Worm (Caenorhabditis elegans): ENCODE results near the gene F22F7.8.

The F22F7.8 gene

DNA sequence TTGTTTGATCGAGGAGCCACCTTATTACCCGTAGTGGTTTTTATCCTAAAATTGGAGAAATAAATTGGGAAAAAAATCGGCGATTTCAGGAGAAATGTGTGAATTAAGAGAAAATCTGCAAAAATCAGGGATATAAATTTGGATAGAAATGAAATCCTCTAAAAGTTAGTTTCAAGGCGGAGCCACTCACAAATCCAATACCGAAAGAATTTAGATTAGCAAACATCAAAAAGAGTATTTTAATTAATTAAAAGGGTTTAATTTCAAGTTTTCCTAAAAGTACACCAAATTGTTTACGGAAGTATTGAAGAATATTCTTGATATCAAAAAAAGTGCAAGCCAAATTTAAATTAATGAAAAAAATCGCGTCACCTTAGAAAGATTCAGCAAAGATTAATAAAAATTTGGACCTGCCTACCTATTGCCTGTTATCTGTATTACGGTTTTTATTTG, at the start of gene F22F7.8:
Gene F22F7.8, minus strand, starts transcription at position 51 of the 453 bp plus-strand sequence.
- no peak for TF ChIP-seq T22C8.4 (GFP tag; IDR thresholded peaks at IDR 0.05)
- no peak for TF ChIP-seq med-1 (GFP tag; optimal IDR thresholded peaks at IDR 0.05; ENCODE audit: insufficient read depth)
- no peak for TF ChIP-seq cog-1 (tag; optimal IDR thresholded peaks at IDR 0.05)
- no peak for TF ChIP-seq klf-2 (GFP tag; conservative IDR thresholded peaks at IDR 0.05)
- no peak for TF ChIP-seq ztf-29 (GFP tag; IDR thresholded peaks at IDR 0.05)
- TF ChIP-seq ztf-23 (GFP tag; IDR thresholded peaks at IDR 0.05) = no peak
- no peak for TF ChIP-seq tab-1 (GFP tag; IDR thresholded peaks at IDR 0.05)
- TF ChIP-seq ref-1 (GFP tag; conservative IDR thresholded peaks at IDR 0.05) = no peak
- no peak for TF ChIP-seq flt-1 (GFP tag; IDR thresholded peaks at IDR 0.05)

DNA sequence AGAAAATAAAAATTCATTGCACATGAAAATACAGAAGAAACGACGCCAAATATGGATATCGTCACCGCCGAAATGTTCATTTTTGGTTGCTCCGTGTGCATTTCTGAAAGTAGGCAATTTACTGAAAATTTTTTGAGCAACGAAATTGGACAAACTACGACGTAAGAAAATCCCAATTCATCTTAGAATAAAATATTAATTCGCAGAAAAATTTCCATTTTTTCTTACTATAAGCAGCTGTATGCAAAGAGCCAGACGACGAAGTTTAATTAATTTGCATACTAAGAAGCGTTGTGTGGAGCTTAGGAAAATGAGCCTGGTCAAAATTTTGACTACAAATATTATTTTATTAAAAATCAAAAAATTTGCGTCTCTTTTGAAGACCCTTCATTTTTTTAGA, 44.9 kb upstream of the F22F7.8 start, which contains the start of gene srbc-19:
Gene srbc-19, minus strand, starts transcription at position 101 of the 400 bp plus-strand sequence.
- TF ChIP-seq flt-1 (GFP tag; IDR thresholded peaks at IDR 0.05) (no peak), T22C8.4 (GFP tag; IDR thresholded peaks at IDR 0.05) (no peak), med-1 (GFP tag; optimal IDR thresholded peaks at IDR 0.05; ENCODE audit: insufficient read depth) (no peak), ref-1 (GFP tag; conservative IDR thresholded peaks at IDR 0.05) (no peak), ztf-23 (GFP tag; IDR thresholded peaks at IDR 0.05) (no peak), cog-1 (tag; optimal IDR thresholded peaks at IDR 0.05) (no peak), klf-2 (GFP tag; conservative IDR thresholded peaks at IDR 0.05) (no peak), tab-1 (GFP tag; IDR thresholded peaks at IDR 0.05) (no peak), ztf-29 (GFP tag; IDR thresholded peaks at IDR 0.05) (no peak)

DNA sequence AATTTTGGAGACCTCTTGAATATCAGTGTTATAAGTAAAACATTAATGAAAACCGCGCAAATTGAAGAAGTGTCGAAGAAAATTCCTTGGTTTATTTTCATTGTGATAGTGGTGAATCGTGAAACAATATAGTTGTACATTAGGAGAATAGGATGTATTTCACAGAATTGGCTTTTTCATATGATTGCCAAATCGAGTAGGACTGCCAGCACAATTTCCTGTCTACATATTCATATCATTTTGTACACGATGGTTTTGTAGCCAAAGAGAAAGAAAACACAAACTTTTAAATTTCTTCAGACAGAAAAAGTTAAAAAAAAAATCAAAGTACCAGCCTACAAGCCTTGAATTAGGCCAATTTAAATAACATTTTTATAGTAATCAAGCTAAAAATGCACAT, 42.0 kb upstream of the F22F7.8 start, which contains the start of gene str-255:
Gene str-255, minus strand, starts transcription at position 101 of the 400 bp plus-strand sequence.
- TF ChIP-seq ztf-23 (GFP tag; IDR thresholded peaks at IDR 0.05) (no peak), ztf-29 (GFP tag; IDR thresholded peaks at IDR 0.05) (no peak), cog-1 (tag; optimal IDR thresholded peaks at IDR 0.05) (no peak), T22C8.4 (GFP tag; IDR thresholded peaks at IDR 0.05) (no peak)

DNA sequence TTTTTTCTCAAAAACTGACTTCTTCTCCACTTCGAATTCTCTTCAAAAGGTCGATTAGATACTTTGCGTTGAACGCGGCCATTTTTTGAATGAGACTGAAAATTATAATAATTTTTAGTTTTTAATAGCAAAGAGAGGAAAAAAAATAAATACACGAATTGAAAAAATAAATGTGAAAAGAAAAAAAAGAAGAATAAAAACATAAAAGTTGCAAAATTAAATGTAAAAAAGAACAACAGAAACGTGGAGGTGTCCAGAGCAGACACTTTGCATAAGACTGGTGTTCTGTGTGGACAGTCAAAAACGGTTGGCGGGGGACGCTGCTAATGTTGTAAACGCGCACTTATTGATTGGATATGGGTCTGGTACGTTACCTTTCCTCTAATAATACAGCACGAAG, 37.6 kb upstream of the F22F7.8 start, which contains the start of gene C45H4.14:
Gene C45H4.14, minus strand, starts transcription at position 101 of the 400 bp plus-strand sequence.
- TF ChIP-seq med-1 (GFP tag; optimal IDR thresholded peaks at IDR 0.05; ENCODE audit: insufficient read depth) = no peak
- TF ChIP-seq flt-1 (GFP tag; IDR thresholded peaks at IDR 0.05) = no peak
- no peak for TF ChIP-seq klf-2 (GFP tag; conservative IDR thresholded peaks at IDR 0.05)
- TF ChIP-seq ztf-29 (GFP tag; IDR thresholded peaks at IDR 0.05) = no peak
- no peak for TF ChIP-seq tab-1 (GFP tag; IDR thresholded peaks at IDR 0.05)
- no peak for TF ChIP-seq cog-1 (tag; optimal IDR thresholded peaks at IDR 0.05)
- no peak for TF ChIP-seq T22C8.4 (GFP tag; IDR thresholded peaks at IDR 0.05)
- TF ChIP-seq ref-1 (GFP tag; conservative IDR thresholded peaks at IDR 0.05) = no peak
- TF ChIP-seq ztf-23 (GFP tag; IDR thresholded peaks at IDR 0.05) = no peak

DNA sequence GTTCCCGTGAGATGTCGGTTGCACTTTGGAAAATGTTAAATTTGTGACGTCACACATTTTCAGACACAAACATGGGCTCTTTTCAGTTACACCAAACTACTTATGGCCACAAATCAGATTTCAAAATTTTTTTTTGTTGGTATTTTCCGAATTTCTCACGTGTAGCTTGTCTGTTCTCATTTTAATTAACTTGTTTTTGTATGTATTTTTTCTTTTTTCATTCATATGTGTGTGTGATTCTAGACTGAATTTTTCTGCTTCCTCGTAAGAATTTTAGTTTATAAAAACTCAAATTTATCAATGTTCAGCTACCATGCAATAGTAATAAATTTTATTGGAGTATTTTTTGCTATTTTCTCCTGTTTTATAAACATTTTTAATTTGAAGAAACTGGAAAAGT, 35.1 kb upstream of the F22F7.8 start, which contains the start of gene srbc-22:
Gene srbc-22, plus strand, starts transcription at position 301 of the 400 bp plus-strand sequence.
- no peak for TF ChIP-seq T22C8.4 (GFP tag; IDR thresholded peaks at IDR 0.05)
- no peak for TF ChIP-seq ref-1 (GFP tag; conservative IDR thresholded peaks at IDR 0.05)
- no peak for TF ChIP-seq flt-1 (GFP tag; IDR thresholded peaks at IDR 0.05)
- no peak for TF ChIP-seq klf-2 (GFP tag; conservative IDR thresholded peaks at IDR 0.05)
- TF ChIP-seq tab-1 (GFP tag; IDR thresholded peaks at IDR 0.05) = no peak
- TF ChIP-seq cog-1 (tag; optimal IDR thresholded peaks at IDR 0.05) = no peak
- no peak for TF ChIP-seq ztf-23 (GFP tag; IDR thresholded peaks at IDR 0.05)
- no peak for TF ChIP-seq ztf-29 (GFP tag; IDR thresholded peaks at IDR 0.05)
- no peak for TF ChIP-seq med-1 (GFP tag; optimal IDR thresholded peaks at IDR 0.05; ENCODE audit: insufficient read depth)

DNA sequence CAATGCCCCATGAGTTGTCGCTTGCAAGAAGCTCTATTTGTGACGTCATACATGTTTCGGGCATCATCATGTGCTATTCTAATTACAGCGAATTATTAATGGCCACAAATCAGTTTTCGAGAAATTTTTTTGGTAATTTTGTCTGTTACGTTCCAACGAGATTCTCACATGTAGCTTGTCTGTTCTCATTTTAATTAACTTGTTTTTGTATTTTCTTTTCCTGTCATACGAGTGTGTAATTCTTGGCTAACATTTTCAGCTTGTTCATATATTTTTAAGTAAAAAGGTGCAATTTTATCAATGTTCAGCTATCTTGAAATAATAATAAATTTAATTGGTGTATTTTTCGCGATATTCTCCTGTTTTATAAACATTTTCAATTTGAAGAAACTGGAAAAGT, 33.5 kb upstream of the F22F7.8 start, which contains the start of gene srbc-21:
Gene srbc-21, plus strand, starts transcription at position 301 of the 400 bp plus-strand sequence.
- TF ChIP-seq cog-1 (tag; optimal IDR thresholded peaks at IDR 0.05) (no peak), tab-1 (GFP tag; IDR thresholded peaks at IDR 0.05) (no peak), ztf-29 (GFP tag; IDR thresholded peaks at IDR 0.05) (no peak), T22C8.4 (GFP tag; IDR thresholded peaks at IDR 0.05) (no peak), ztf-23 (GFP tag; IDR thresholded peaks at IDR 0.05) (no peak), flt-1 (GFP tag; IDR thresholded peaks at IDR 0.05) (no peak)

DNA sequence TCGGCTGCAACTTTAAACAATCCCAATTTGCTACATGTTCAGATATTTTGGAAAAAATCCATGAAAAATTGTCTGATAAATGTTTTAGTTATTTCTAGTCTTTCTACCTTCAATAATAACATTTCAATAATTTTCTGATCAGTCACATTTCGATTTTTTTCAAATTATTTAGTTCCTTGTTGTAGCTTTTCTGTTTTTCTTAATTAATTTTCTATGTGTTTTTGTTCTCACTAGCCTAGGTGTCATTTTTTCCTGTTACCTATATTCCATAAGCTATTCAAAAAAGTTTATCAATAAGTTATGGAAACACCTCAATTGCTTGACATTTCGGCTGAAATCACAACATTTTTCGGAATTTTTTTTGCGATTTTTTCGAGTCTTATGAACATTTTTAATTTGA, 31.5 kb upstream of the F22F7.8 start, which contains the start of gene srbc-23:
Gene srbc-23, plus strand, starts transcription at position 301 of the 400 bp plus-strand sequence.
- TF ChIP-seq tab-1 (GFP tag; IDR thresholded peaks at IDR 0.05) (no peak), cog-1 (tag; optimal IDR thresholded peaks at IDR 0.05) (no peak), med-1 (GFP tag; optimal IDR thresholded peaks at IDR 0.05; ENCODE audit: insufficient read depth) (no peak), T22C8.4 (GFP tag; IDR thresholded peaks at IDR 0.05) (no peak), ref-1 (GFP tag; conservative IDR thresholded peaks at IDR 0.05) (no peak), klf-2 (GFP tag; conservative IDR thresholded peaks at IDR 0.05) (no peak), ztf-29 (GFP tag; IDR thresholded peaks at IDR 0.05) (no peak), ztf-23 (GFP tag; IDR thresholded peaks at IDR 0.05) (no peak), flt-1 (GFP tag; IDR thresholded peaks at IDR 0.05) (no peak)

DNA sequence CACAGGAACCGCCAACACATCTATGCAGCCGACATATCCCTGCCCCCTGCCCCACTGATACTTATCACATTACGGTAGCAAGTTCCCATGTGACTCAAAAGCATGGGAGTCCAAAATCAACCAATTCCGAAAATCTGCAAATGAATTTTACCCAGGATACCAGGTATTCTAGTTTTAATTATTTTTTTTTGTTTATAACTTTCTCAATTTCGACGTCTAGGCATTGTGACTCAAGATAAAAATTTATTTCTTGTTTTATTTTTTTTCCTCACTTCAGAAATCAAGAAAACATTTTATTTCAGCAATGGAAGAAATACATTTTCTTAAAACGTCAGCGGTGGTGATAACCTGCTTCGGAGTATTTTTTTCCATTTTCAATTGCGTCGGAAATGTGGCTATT, 29.7 kb upstream of the F22F7.8 start, which contains the start of gene srbc-24:
Gene srbc-24, plus strand, starts transcription at position 301 of the 400 bp plus-strand sequence.
- TF ChIP-seq flt-1 (GFP tag; IDR thresholded peaks at IDR 0.05) = no peak
- no peak for TF ChIP-seq T22C8.4 (GFP tag; IDR thresholded peaks at IDR 0.05)
- TF ChIP-seq klf-2 (GFP tag; conservative IDR thresholded peaks at IDR 0.05) = no peak
- TF ChIP-seq cog-1 (tag; optimal IDR thresholded peaks at IDR 0.05) = no peak
- no peak for TF ChIP-seq tab-1 (GFP tag; IDR thresholded peaks at IDR 0.05)
- TF ChIP-seq med-1 (GFP tag; optimal IDR thresholded peaks at IDR 0.05; ENCODE audit: insufficient read depth) = no peak
- no peak for TF ChIP-seq ref-1 (GFP tag; conservative IDR thresholded peaks at IDR 0.05)
- TF ChIP-seq ztf-29 (GFP tag; IDR thresholded peaks at IDR 0.05) = no peak
- TF ChIP-seq ztf-23 (GFP tag; IDR thresholded peaks at IDR 0.05) = no peak

DNA sequence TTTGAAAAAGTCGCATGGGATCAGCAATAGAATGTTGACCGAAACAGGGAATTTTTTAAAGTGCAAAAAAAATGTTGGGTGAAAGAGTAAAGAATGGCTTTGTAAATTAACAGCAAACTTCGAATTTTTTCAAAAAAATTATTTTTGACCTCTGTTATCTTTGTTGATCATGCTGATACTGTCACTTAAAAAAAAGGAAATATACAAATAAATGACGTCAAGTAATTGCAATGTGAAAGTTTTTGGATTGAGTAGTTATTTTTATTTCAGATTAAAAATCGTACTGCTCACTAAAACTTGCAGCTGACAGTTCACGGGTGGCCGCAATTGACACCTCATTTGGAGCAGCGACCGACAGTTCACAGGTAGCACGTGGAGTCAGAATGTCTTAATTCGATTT, 29.1 kb upstream of the F22F7.8 start, which contains the start of gene C45H4.13:
Gene C45H4.13, minus strand, starts transcription at position 101 of the 400 bp plus-strand sequence.
- TF ChIP-seq ref-1 (GFP tag; conservative IDR thresholded peaks at IDR 0.05) = no peak
- TF ChIP-seq med-1 (GFP tag; optimal IDR thresholded peaks at IDR 0.05; ENCODE audit: insufficient read depth) = no peak
- TF ChIP-seq klf-2 (GFP tag; conservative IDR thresholded peaks at IDR 0.05) = no peak
- no peak for TF ChIP-seq cog-1 (tag; optimal IDR thresholded peaks at IDR 0.05)
- no peak for TF ChIP-seq ztf-29 (GFP tag; IDR thresholded peaks at IDR 0.05)

DNA sequence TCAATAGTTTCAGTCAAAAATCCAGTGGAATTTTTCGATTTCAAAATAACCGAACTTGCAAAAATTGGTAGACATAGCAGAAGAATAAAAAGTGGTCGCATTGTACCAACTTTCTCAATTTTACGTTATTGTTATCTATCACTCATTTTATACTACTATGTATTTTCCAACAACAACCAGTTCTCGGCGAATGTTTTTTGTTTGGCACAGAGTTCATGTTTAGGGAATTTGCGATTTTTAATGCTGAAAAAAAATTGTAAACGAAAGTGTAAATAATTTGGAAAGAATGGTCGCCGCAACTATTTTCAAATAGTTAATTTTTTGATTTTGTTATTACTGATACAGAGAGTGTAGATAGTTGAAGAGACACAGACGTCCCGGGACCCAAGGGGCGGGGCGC, 27.7 kb upstream of the F22F7.8 start, which contains the start of gene C45H4.21:
Gene C45H4.21, minus strand, starts transcription at position 101 of the 400 bp plus-strand sequence.
- TF ChIP-seq ref-1 (GFP tag; conservative IDR thresholded peaks at IDR 0.05) = no peak
- TF ChIP-seq tab-1 (GFP tag; IDR thresholded peaks at IDR 0.05) = no peak
- no peak for TF ChIP-seq klf-2 (GFP tag; conservative IDR thresholded peaks at IDR 0.05)
- TF ChIP-seq flt-1 (GFP tag; IDR thresholded peaks at IDR 0.05) = no peak

Data from whole organism, midembryonic.